Worm (Caenorhabditis elegans): ENCODE results near the gene K07H8.9.

Gene K07H8.9

DNA sequence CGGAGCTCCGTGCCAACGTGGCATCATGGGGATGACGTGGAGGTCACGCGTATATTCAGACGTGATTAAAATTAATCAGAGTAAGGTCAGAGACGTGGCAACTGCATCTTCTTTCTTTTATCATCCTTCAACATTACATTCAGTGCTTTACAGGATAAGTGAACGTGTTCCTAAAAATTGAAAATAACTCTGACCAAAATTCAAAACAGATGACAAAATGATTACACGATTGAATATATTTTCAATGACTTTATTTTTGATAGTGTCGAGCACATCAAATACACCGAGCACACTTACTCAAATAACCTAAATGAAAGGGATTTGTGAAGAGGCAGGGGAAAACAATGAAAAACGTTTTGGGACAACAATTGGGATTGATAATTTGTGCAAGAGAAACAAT is at the start of gene K07H8.9:
Gene K07H8.9 (minus strand): TSS at position 125 of the 400 bp plus-strand sequence.
- no peak for TF ChIP-seq dao-5 (tag; optimal IDR thresholded peaks at IDR 0.05)
- no peak for TF ChIP-seq him-1 (tag; optimal IDR thresholded peaks at IDR 0.05)
- no peak for TF ChIP-seq W03F9.2 (tag; optimal IDR thresholded peaks at IDR 0.05)

DNA sequence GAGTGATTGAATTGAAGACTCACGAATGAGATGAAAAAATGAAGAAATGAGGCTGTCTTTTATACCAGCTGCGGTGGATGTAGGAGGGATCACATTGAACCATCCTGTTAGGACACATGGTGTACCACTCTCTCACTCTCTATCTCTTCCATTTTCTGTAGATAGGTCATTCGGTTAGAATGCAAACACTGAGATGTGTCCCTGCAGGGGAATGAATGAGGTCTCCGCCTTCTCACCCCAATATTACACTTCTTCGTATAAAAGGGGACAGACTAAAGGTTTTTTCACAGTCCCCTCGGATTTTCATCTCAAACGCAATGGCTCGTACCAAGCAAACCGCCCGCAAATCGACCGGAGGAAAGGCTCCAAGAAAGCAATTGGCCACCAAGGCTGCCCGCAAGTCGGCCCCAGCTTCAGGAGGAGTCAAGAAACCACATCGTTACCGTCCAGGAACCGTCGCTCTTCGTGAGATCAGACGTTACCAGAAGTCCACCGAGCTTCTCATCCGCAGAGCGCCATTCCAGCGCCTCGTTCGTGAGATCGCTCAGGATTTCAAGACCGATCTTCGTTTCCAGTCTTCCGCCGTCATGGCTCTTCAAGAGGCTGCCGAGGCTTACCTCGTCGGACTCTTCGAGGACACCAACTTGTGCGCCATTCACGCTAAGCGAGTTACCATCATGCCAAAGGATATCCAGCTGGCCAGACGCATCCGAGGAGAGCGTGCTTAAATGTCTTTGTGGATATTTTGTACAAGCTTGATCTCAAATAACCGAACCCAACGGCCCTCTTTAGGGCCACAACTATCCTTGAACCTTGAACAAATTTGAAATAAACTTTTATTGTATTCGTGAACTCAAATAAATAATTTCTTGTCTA is 48.0 kb upstream of the K07H8.9 start, which contains the start of gene his-32:
Gene his-32 (plus strand): TSS at position 318 of the 876 bp plus-strand sequence.
- no peak for TF ChIP-seq him-1 (tag; optimal IDR thresholded peaks at IDR 0.05)

DNA sequence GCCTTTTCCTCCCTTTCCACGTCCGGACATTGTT is 47.5 kb upstream of the K07H8.9 start, which contains the start of gene his-31:
Gene his-31 (minus strand): TSS at position 30 of the 34 bp plus-strand sequence.
- TF ChIP-seq dao-5 (tag; optimal IDR thresholded peaks at IDR 0.05) (no peak), him-1 (tag; optimal IDR thresholded peaks at IDR 0.05) (no peak), W03F9.2 (tag; optimal IDR thresholded peaks at IDR 0.05) (no peak)

DNA sequence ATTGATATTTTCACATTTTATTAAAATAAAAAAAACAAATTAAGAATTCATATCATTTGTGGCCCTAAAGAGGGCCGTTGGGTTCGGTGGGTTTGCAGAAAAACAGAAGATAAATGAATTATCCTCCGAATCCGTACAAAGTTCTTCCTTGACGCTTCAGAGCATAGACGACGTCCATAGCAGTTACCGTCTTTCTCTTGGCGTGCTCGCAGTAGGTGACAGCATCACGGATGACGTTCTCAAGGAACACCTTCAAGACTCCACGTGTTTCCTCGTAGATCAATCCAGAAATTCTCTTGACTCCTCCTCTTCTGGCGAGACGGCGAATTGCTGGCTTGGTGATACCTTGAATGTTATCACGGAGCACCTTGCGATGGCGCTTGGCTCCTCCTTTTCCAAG is 47.3 kb upstream of the K07H8.9 start:
- TF ChIP-seq him-1 (tag; optimal IDR thresholded peaks at IDR 0.05) (no peak), dao-5 (tag; optimal IDR thresholded peaks at IDR 0.05) (no peak), W03F9.2 (tag; optimal IDR thresholded peaks at IDR 0.05) (no peak)

DNA sequence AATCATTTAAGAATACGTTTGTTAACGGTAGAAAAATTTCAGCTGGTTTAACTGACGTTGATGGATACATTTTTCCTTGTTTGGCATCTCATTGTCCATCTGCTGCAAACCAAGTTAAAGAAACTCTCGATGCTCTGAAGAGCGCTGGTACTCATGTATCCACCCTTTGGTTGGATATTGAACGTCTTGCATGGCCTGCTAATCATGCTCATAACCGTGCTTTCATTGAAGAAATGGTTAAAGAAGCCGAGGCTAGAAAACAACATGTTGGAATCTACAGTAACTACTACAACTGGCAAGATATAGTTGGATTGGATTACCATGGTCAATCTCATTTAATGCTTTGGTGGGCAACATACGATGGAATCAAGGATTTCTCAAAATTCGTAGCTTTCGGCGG is 46.8 kb upstream of the K07H8.9 start:
- no peak for TF ChIP-seq him-1 (tag; optimal IDR thresholded peaks at IDR 0.05)
- TF ChIP-seq dao-5 (tag; optimal IDR thresholded peaks at IDR 0.05), result no peak
- no peak for TF ChIP-seq W03F9.2 (tag; optimal IDR thresholded peaks at IDR 0.05)

DNA sequence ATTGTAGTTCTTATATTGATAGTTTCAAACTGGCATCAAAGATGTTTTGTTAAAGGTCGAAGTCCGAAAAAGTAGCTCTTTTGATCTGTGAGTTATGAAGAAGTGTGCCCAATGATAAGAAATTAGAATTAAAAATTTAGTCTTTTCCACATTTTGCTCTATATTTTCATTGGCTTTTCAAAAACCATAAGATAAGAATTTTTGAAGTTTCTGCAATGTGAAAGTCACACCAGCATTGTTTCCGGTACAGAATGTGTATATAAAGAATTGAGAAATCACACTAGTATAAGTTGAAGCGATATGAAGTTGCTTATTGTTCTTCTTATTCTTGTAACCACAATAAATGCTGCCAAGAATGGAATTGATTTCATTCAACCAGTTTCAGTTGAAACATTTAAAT is 46.2 kb upstream of the K07H8.9 start, which contains the start of gene lys-10:
Gene lys-10 (plus strand): TSS at position 301 of the 400 bp plus-strand sequence.
- no peak for TF ChIP-seq W03F9.2 (tag; optimal IDR thresholded peaks at IDR 0.05)
- TF ChIP-seq dao-5 (tag; optimal IDR thresholded peaks at IDR 0.05), result no peak
- TF ChIP-seq him-1 (tag; optimal IDR thresholded peaks at IDR 0.05), result no peak

DNA sequence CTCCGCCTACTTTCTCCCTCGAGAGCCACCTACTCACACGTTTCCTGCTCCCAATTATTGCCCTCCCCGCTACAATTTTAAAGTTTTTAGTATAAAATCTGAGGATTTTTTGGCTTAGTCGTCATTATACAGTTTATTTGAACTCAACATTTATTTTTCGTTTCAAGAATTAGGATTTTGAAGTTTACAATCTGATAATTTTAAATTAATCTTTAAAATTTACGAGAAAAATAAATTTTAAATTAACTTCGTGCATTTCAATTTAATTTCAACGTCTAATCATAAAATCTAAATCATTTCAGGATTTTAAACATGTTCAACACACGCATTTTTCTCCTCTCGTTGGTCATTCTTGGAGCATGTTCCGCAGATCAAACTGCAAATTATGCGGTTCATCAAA is 42.6 kb upstream of the K07H8.9 start, which contains the start of gene F35H10.2:
Gene F35H10.2 (plus strand): TSS at position 301 of the 400 bp plus-strand sequence.
- TF ChIP-seq him-1 (tag; optimal IDR thresholded peaks at IDR 0.05) (no peak), W03F9.2 (tag; optimal IDR thresholded peaks at IDR 0.05) (no peak), dao-5 (tag; optimal IDR thresholded peaks at IDR 0.05) (no peak)

DNA sequence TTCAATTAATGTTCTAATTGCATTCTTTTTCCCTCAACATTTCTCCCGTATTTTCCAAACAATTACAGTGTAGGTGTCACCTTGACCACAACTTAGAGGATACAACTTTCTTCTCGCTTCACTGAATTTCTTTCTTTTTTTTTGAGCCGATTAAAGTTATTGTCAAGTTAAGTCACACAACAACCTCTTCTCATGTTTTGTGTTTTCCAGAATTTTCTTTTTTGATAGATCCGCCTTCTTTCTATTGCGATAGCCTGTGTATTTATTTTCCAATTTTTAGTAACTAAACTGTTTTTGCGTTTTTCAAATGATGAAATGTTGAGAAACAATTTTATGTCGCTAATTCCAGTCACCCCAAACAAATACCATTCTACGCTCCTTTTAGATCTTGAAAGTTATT is 39.4 kb upstream of the K07H8.9 start, which contains the start of gene F35H10.3:
Gene F35H10.3 (plus strand): TSS at position 301 of the 400 bp plus-strand sequence.
- TF ChIP-seq him-1 (tag; optimal IDR thresholded peaks at IDR 0.05) (no peak), W03F9.2 (tag; optimal IDR thresholded peaks at IDR 0.05) (no peak), dao-5 (tag; optimal IDR thresholded peaks at IDR 0.05) (no peak)

DNA sequence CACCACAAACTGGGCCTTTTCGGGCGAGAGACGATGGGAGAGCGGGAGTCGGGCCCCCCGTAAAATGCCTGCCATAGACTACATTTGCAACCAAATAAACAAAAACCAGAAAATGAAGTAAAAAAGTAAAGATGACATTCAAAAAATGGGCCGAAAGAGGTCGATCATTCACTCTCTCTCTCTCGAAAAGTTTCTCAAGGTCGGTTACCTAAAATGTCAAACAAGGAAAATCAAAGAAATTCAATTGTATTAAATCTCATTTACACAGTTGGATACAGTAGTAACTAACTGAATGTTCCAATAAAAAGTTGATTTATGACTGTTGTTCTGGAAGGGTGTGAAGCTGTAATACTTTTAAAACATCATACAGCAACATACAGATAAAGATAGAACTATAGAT is 32.5 kb upstream of the K07H8.9 start:
- no peak for TF ChIP-seq him-1 (tag; optimal IDR thresholded peaks at IDR 0.05)
- TF ChIP-seq dao-5 (tag; optimal IDR thresholded peaks at IDR 0.05), result no peak
- no peak for TF ChIP-seq W03F9.2 (tag; optimal IDR thresholded peaks at IDR 0.05)

DNA sequence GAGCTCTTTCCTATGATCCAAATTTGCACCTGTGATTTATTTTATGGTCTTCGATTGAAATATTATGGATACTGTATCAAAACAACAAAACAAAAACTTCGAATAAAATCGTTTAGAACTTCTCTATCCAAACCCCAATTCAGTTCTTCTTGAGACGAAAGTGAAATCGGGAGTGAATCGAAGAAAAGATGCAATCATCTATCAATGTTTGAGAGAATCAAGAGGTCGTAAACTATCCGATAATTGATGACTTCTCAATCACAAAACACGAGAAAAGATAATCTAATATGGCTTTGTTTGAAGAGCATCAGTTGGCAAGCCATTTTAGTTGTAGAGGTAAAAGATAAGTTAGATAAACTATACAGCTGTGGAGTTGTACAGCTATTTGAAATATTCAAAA is 31.5 kb upstream of the K07H8.9 start:
- TF ChIP-seq W03F9.2 (tag; optimal IDR thresholded peaks at IDR 0.05), result no peak
- no peak for TF ChIP-seq him-1 (tag; optimal IDR thresholded peaks at IDR 0.05)
- TF ChIP-seq dao-5 (tag; optimal IDR thresholded peaks at IDR 0.05), result no peak

DNA sequence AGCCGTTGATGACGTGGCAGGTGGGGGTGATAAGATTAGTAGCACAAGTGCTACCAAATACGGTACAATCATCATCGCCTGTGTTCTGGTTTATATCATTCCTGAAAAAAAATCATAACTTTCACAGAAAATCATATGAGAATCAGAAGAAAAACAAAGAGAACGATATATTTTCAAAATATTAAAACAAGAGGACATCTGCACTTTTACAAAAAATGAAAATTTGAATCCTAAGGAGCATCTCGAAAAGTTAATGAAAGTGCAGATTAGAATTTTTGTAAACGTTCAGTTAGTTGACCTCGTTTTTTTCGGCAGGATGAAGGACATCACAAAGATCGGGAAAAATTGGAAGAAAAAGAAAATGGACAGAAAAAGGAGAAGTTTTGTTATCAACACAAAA is 26.6 kb upstream of the K07H8.9 start, which contains the start of gene F35H10.10:
Gene F35H10.10 (minus strand): TSS at position 101 of the 400 bp plus-strand sequence.
- TF ChIP-seq W03F9.2 (tag; optimal IDR thresholded peaks at IDR 0.05) (no peak), him-1 (tag; optimal IDR thresholded peaks at IDR 0.05) (no peak), dao-5 (tag; optimal IDR thresholded peaks at IDR 0.05) (no peak)

DNA sequence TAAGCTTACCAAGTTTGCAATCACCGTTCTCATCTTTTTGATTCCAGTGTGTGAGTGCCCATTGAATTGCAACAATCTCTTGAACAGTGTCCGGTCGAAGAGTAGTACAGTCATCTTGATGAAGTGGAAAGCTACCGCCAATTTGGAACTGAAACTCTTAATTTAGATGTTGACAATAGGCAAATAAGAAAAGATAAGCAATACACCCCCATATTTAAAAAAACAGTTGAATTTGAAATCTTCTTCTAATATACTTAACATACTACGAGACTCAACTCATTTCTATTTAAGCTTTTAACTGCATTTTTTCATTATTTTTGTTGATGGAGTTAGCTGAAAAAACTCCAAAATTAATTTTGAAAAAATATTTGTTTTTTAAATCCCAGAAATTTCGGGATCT is 25.8 kb upstream of the K07H8.9 start:
- no peak for TF ChIP-seq W03F9.2 (tag; optimal IDR thresholded peaks at IDR 0.05)
- no peak for TF ChIP-seq him-1 (tag; optimal IDR thresholded peaks at IDR 0.05)
- TF ChIP-seq dao-5 (tag; optimal IDR thresholded peaks at IDR 0.05), result no peak

DNA sequence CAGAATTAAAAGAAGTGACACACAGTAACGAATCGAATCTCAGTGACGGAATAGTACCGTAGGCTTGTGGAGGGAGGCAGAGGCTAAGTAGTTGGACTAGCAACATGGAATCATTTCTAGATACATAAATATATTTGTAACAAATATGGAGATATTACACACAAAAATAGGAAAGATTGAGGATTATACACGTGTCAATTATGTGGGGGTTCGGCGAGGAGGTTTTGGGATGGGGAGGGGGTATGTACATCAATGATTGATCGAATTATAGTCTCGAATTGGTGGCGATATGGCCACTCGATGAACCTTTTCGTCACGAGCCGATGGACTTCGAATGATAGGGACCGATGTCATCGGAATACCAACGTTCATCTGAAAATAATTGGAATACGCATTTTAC is 21.1 kb upstream of the K07H8.9 start:
- TF ChIP-seq dao-5 (tag; optimal IDR thresholded peaks at IDR 0.05) (no peak), him-1 (tag; optimal IDR thresholded peaks at IDR 0.05) (no peak), W03F9.2 (tag; optimal IDR thresholded peaks at IDR 0.05) (no peak)

DNA sequence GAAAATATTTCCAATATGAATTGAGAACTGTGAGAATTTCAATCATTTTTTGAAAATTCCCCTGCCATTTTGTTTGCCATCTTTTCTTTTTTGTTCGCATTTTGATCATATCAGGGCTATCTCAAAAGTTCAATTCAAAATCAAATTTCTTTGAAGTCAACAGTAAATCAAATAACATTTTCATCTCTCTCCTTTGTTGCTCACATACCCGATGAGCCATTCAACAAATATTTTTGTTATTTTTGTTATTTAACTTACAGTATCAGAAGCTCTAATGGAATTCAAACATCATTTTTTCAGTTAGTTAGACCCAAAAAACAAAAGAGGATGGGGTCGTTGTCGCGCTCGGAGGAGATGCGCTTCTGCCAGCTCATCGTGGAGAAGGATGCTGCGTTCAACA is 17.4 kb upstream of the K07H8.9 start, which contains the start of gene vha-5:
Gene vha-5 (plus strand): TSS at position 301 of the 400 bp plus-strand sequence.
- TF ChIP-seq W03F9.2 (tag; optimal IDR thresholded peaks at IDR 0.05) (no peak), him-1 (tag; optimal IDR thresholded peaks at IDR 0.05) (no peak), dao-5 (tag; optimal IDR thresholded peaks at IDR 0.05) (no peak)

DNA sequence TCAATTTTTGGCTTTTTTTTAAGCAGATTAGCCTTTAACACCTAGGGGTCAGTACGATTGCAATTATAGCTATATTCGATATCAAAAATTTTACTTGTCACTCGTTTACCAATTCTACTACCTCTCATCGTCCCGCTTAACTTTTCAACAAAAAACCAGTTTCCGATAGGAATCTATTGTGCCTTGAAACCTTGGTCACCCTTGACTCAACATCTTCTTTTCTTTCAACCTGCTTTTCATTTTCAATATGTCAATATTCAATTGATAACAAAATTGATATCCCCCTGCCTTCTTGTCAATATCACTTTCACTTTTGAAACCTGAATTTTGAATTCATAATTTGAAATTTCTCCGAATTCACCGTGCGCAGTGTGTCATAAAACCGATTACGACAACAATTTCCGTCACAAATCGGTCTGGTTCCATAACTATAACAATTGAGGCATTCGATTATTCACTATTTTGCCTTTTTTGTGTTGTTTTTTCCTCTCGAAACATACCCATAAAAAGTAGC is 16.4 kb upstream of the K07H8.9 start:
- no peak for TF ChIP-seq dao-5 (tag; optimal IDR thresholded peaks at IDR 0.05)
- no peak for TF ChIP-seq him-1 (tag; optimal IDR thresholded peaks at IDR 0.05)
- no peak for TF ChIP-seq W03F9.2 (tag; optimal IDR thresholded peaks at IDR 0.05)

Measured in whole organism, L4/young adult.